Worm (Caenorhabditis elegans): ENCODE measurements around the gene ubh-1.

Gene ubh-1

DNA sequence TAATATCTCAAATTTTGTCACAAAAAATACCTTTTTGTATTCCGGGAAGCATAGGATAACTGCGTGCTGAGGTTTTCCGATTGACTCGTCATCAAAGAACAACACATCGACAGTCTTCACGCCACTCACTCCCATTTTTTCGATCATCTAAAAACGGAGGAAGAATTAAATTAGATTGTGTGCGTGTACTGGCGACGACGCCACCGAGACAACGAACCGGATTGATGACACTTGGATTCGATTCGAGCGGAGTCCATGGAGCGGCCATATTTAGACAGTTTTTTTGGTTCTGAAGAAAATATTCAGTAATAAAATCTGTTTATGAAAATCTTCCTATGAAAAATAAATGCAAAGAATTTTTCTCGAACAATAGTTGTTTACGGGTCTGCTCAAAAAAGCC is at the start of gene ubh-1:
Gene ubh-1 (minus strand): TSS at position 289 of the 400 bp plus-strand sequence.
- TF ChIP-seq lir-3 (tag; optimal IDR thresholded peaks at IDR 0.05; ENCODE audit: poor library complexity) (no peak), efl-1 (optimal IDR thresholded peaks at IDR 0.05) (no peak), efl-1 (GFP tag; optimal IDR thresholded peaks at IDR 0.05 in 1 of 2) (peak in 1 of 2 experiments; percentile 24), elt-3 (tag; optimal IDR thresholded peaks at IDR 0.05) (peak in 1 of 6 experiments; percentile 23)

ce11 chrV:6559585-6559984 is 48.4 kb upstream of the ubh-1 start:
- TF ChIP-seq F16B12.6 (tag; optimal IDR thresholded peaks at IDR 0.05) (no peak), nhr-90 (tag; optimal IDR thresholded peaks at IDR 0.05; ENCODE audit: poor library complexity) (peak; percentile 18)

DNA sequence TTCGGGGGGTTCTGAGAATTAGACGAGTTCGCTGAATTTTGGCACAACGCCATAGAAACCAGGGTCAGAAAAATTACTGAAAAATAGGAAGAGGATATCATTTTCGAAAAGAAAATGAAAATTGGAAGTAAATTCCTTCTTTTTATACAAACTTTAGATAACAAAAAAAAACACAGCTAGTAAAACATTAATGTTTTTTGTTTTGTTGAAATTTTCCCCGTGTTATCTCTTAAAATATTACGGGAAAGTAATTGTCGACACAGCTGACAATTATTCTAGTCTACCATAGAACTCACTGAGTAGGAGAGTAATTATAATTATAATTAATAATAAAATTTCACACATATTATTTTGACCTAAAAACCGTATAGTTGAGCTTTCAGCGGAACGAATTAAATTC is 47.9 kb upstream of the ubh-1 start, which contains the start of gene spp-26:
Gene spp-26 (minus strand): TSS at position 101 of the 400 bp plus-strand sequence.
- no peak for TF ChIP-seq fkh-10 (GFP tag; optimal IDR thresholded peaks at IDR 0.05)
- no peak for TF ChIP-seq ztf-4 (tag; optimal IDR thresholded peaks at IDR 0.05)
- TF ChIP-seq sox-4 (tag; optimal IDR thresholded peaks at IDR 0.05): no peak
- no peak for TF ChIP-seq mef-2 (tag; optimal IDR thresholded peaks at IDR 0.05)
- no peak for TF ChIP-seq rnt-1 (tag; optimal IDR thresholded peaks at IDR 0.05)
- TF ChIP-seq mdl-1 (tag; optimal IDR thresholded peaks at IDR 0.05): no peak
- TF ChIP-seq ceh-82 (tag; optimal IDR thresholded peaks at IDR 0.05): no peak
- no peak for TF ChIP-seq nhr-90 (tag; optimal IDR thresholded peaks at IDR 0.05; ENCODE audit: poor library complexity)
- no peak for TF ChIP-seq ces-1 (GFP tag; optimal IDR thresholded peaks at IDR 0.05)
- no peak for TF ChIP-seq efl-1 (optimal IDR thresholded peaks at IDR 0.05)
- no peak for TF ChIP-seq efl-1 (GFP tag; optimal IDR thresholded peaks at IDR 0.05 in 1 of 2)
- no peak for TF ChIP-seq nhr-76 (tag; optimal IDR thresholded peaks at IDR 0.05)
- TF ChIP-seq zip-4 (GFP tag; optimal IDR thresholded peaks at IDR 0.05): no peak
- TF ChIP-seq vab-15 (tag; optimal IDR thresholded peaks at IDR 0.05): no peak
- no peak for TF ChIP-seq nhr-237 (tag; optimal IDR thresholded peaks at IDR 0.05)
- TF ChIP-seq efl-3 (GFP tag; optimal IDR thresholded peaks at IDR 0.05): no peak
- no peak for TF ChIP-seq fkh-8 (tag; optimal IDR thresholded peaks at IDR 0.05)
- TF ChIP-seq unc-98 (GFP tag; IDR thresholded peaks at IDR 0.05): no peak

DNA sequence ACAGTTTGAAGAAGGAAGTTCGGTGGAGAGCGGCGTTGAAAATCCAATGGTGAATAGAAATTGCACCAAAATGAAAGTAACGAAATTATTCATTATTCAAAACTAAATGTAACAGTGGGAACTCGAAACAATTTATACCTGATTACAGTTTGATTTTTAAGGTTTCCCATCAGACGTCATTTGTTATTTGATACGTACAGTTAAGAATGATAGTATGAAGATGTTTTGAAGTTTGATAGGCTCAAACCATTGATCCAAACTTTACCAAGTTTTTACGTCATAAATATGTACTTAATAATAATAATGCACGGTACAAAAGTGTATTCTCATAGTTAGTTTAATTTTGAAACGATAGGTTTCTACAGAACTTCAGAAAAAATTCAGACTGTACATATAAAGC is 46.9 kb upstream of the ubh-1 start, which contains the start of gene spp-20:
Gene spp-20 (minus strand): TSS at position 101 of the 400 bp plus-strand sequence.
- no peak for TF ChIP-seq nhr-76 (tag; optimal IDR thresholded peaks at IDR 0.05)
- no peak for TF ChIP-seq ztf-4 (tag; optimal IDR thresholded peaks at IDR 0.05)
- no peak for TF ChIP-seq ces-1 (GFP tag; optimal IDR thresholded peaks at IDR 0.05)
- no peak for TF ChIP-seq aly-2 (tag; optimal IDR thresholded peaks at IDR 0.05)
- no peak for TF ChIP-seq snpc-4 (tag; optimal IDR thresholded peaks at IDR 0.05)
- no peak for TF ChIP-seq nhr-90 (tag; optimal IDR thresholded peaks at IDR 0.05; ENCODE audit: poor library complexity)
- no peak for TF ChIP-seq nhr-84 (tag; optimal IDR thresholded peaks at IDR 0.05)
- TF ChIP-seq elt-2 (tag; optimal IDR thresholded peaks at IDR 0.05): no peak
- TF ChIP-seq fkh-4 (tag; optimal IDR thresholded peaks at IDR 0.05; ENCODE audit: borderline replicate concordance): no peak
- TF ChIP-seq fkh-10 (GFP tag; optimal IDR thresholded peaks at IDR 0.05): no peak
- TF ChIP-seq tbx-2 (tag; optimal IDR thresholded peaks at IDR 0.05): no peak
- no peak for TF ChIP-seq mab-9 (GFP tag; IDR thresholded peaks at IDR 0.05)
- TF ChIP-seq F16B12.6 (tag; optimal IDR thresholded peaks at IDR 0.05): no peak
- no peak for TF ChIP-seq tlp-1 (tag; optimal IDR thresholded peaks at IDR 0.05)
- no peak for TF ChIP-seq ceh-8 (GFP tag; optimal IDR thresholded peaks at IDR 0.05)

ce11 chrV:6557035-6557434 is 45.8 kb upstream of the ubh-1 start, which contains the start of gene spp-27:
spp-27 (minus strand) TSS chrV:6557135.
- no peak for TF ChIP-seq C16A3.4 (tag; optimal IDR thresholded peaks at IDR 0.05)
- no peak for TF ChIP-seq egl-27 (tag; optimal IDR thresholded peaks at IDR 0.05)
- TF ChIP-seq alr-1 (tag; optimal IDR thresholded peaks at IDR 0.05; ENCODE audit: borderline replicate concordance): no peak
- TF ChIP-seq zip-4 (GFP tag; optimal IDR thresholded peaks at IDR 0.05): no peak
- no peak for TF ChIP-seq ceh-90 (tag; optimal IDR thresholded peaks at IDR 0.05)
- no peak for TF ChIP-seq fkh-10 (GFP tag; optimal IDR thresholded peaks at IDR 0.05)
- TF ChIP-seq lin-39 (tag; optimal IDR thresholded peaks at IDR 0.05): no peak

All from whole organism, L1 larva.